Worm (Caenorhabditis elegans) whole organism, L4 larva: Measurements from ENCODE around the gene mcm-3AP.

Source experiments
- F10B5.3 ChIP-seq: sonication (generic microtip); optimal IDR thresholded peaks from 2 replicates; lab custom pipeline; 2016; ENCODE audit warnings: mild to moderate bottlenecking, missing genetic modification characterization, missing compliant biosample characterization
- F44E2.7 ChIP-seq: fragments of 200-800 bp; sonication (Bioruptor generic); IDR thresholded peaks from 2 replicates; pipeline ENCODE4 v2.1.2; 2022; ENCODE audit warnings: missing genetic modification characterization, missing compliant biosample characterization
- T20F7.1 ChIP-seq: fragments of 200-800 bp; sonication (Bioruptor generic); optimal IDR thresholded peaks from 2 replicates; lab custom pipeline; 2018; ENCODE audit warnings: mild to moderate bottlenecking, missing genetic modification characterization, missing compliant biosample characterization
- ZK546.5 ChIP-seq, 2 experiments: sonication (generic microtip); optimal IDR thresholded peaks; 2 replicates each; lab custom pipeline; 2017; ENCODE audit warnings: missing biosample characterization in 2 of 2, missing genetic modification characterization in 2 of 2
- aha-1 ChIP-seq: fragments of 150-350 bp; peaks from one replicate; lab custom pipeline; 2014; ENCODE audit warnings: missing biosample characterization, missing genetic modification characterization
- attf-4 ChIP-seq: sonication (generic microtip); optimal IDR thresholded peaks from 3 replicates; lab custom pipeline; 2017; ENCODE audit warnings: missing biosample characterization, missing genetic modification characterization
- ceh-28 ChIP-seq: fragments of 150-350 bp; optimal IDR thresholded peaks from 2 replicates; lab custom pipeline; 2014; ENCODE audit warnings: missing biosample characterization, missing genetic modification reagents, missing genetic modification characterization
- ceh-44 ChIP-seq: fragments of 200-800 bp; sonication (Bioruptor generic); IDR thresholded peaks from 2 replicates; pipeline ENCODE4 v1.3.6; 2022; ENCODE audit warnings: missing genetic modification reagents, missing genetic modification characterization, missing compliant biosample characterization
- cey-2 ChIP-seq: sonication (generic microtip); optimal IDR thresholded peaks from 3 replicates; lab custom pipeline; 2017; ENCODE audit warnings: missing genetic modification characterization, mild to moderate bottlenecking, missing compliant biosample characterization, antibody characterized with exemption, borderline replicate concordance; ENCODE audit not compliant: insufficient read depth
- ctbp-1 ChIP-seq: fragments of 200-800 bp; sonication (Bioruptor generic); IDR thresholded peaks from 2 replicates; pipeline ENCODE4 v1.3.6; 2022; ENCODE audit warnings: missing genetic modification reagents, missing genetic modification characterization, missing compliant biosample characterization
- daf-16 ChIP-seq, 3 experiments: sonication (generic microtip); optimal IDR thresholded peaks; 2 replicates each; lab custom pipeline; 2016 to 2017; ENCODE audit warnings: missing genetic modification characterization in 3 of 3, missing genetic modification reagents in 3 of 3, mild to moderate bottlenecking in 2 of 3, missing compliant biosample characterization in 2 of 3, missing biosample characterization in 1 of 3, moderate library complexity in 1 of 3
- dpl-1 ChIP-seq: fragments of 150-350 bp; optimal IDR thresholded peaks from 2 replicates; lab custom pipeline; 2014; ENCODE audit warnings: missing biosample characterization, missing genetic modification reagents, missing genetic modification characterization
- dve-1 ChIP-seq: sonication (generic microtip); optimal IDR thresholded peaks from 2 replicates; lab custom pipeline; 2017; ENCODE audit warnings: antibody characterized with exemption, mild to moderate bottlenecking, missing genetic modification characterization, missing compliant biosample characterization; ENCODE audit not compliant: insufficient read depth
- hlh-11 ChIP-seq: fragments of 200-800 bp; sonication (Bioruptor generic); optimal IDR thresholded peaks from 2 replicates; lab custom pipeline; 2018; ENCODE audit warnings: mild to moderate bottlenecking, missing genetic modification characterization, missing compliant biosample characterization
- hlh-30 ChIP-seq: sonication (generic microtip); optimal IDR thresholded peaks from 2 replicates; lab custom pipeline; 2017; ENCODE audit warnings: antibody characterized with exemption, mild to moderate bottlenecking, missing genetic modification characterization, missing compliant biosample characterization; ENCODE audit not compliant: insufficient read depth
- hmg-1.1 ChIP-seq: fragments of 200-800 bp; sonication (Bioruptor generic); IDR thresholded peaks from 2 replicates; pipeline ENCODE4 v1.3.6; 2022; ENCODE audit warnings: missing genetic modification reagents, missing genetic modification characterization, missing compliant biosample characterization
- lim-7 ChIP-seq: fragments of 200-800 bp; sonication (Bioruptor generic); IDR thresholded peaks from 2 replicates; pipeline ENCODE4 v1.3.6; 2022; ENCODE audit warnings: missing genetic modification characterization, missing compliant biosample characterization
- lin-1 ChIP-seq: fragments of 200-800 bp; sonication (Bioruptor generic); IDR thresholded peaks from 2 replicates; pipeline ENCODE4 v1.3.6; 2022; ENCODE audit warnings: missing genetic modification reagents, missing genetic modification characterization, missing compliant biosample characterization
- lin-13 ChIP-seq: fragments of 150-350 bp; optimal IDR thresholded peaks from 2 replicates; lab custom pipeline; 2014; ENCODE audit warnings: missing biosample characterization, missing genetic modification reagents, missing genetic modification characterization
- lin-39 ChIP-seq: fragments of 150-350 bp; optimal IDR thresholded peaks from 2 replicates; lab custom pipeline; 2014; ENCODE audit warnings: missing biosample characterization, missing genetic modification reagents, missing genetic modification characterization
- lsy-2 ChIP-seq, 2 experiments: fragments of 150-350 bp in 1 of 2; sonication (generic microtip) in 1 of 2; optimal IDR thresholded peaks; 2 replicates each; lab custom pipeline; 2014 to 2017; ENCODE audit warnings: missing biosample characterization in 2 of 2, missing genetic modification characterization in 2 of 2
- madf-5 ChIP-seq, 2 experiments: fragments of 200-800 bp; sonication (Bioruptor generic); IDR thresholded peaks; 2 replicates each; pipeline ENCODE4 v1.3.6; 2022; ENCODE audit warnings: missing compliant biosample characterization in 2 of 2, missing genetic modification characterization in 2 of 2
- mdl-1 ChIP-seq, 2 experiments: fragments of 150-350 bp in 1 of 2; sonication (generic microtip) in 1 of 2; optimal IDR thresholded peaks; 2 replicates each; lab custom pipeline; 2014 to 2017; ENCODE audit warnings: missing biosample characterization in 2 of 2, missing genetic modification characterization in 2 of 2
- mep-1 ChIP-seq: fragments of 150-350 bp; sonication (generic microtip); optimal IDR thresholded peaks from 3 replicates; lab custom pipeline; 2014; ENCODE audit warnings: missing biosample characterization, missing genetic modification characterization
- mes-2 ChIP-seq: sonication (generic microtip); optimal IDR thresholded peaks from 2 replicates; lab custom pipeline; 2016; ENCODE audit warnings: missing genotype, mild to moderate bottlenecking, missing genetic modification characterization, missing compliant biosample characterization; ENCODE audit not compliant: poor library complexity, severe bottlenecking
- mxl-3 ChIP-seq: fragments of 200-800 bp; sonication (Bioruptor generic); optimal IDR thresholded peaks from 2 replicates; lab custom pipeline; 2018; ENCODE audit warnings: mild to moderate bottlenecking, missing genetic modification characterization, missing compliant biosample characterization
- nhr-10 ChIP-seq: fragments of 150-350 bp; optimal IDR thresholded peaks from 2 replicates; lab custom pipeline; 2014; ENCODE audit warnings: missing biosample characterization, missing genetic modification characterization
- nhr-42 ChIP-seq: fragments of 200-800 bp; sonication (Bioruptor generic); IDR thresholded peaks from 2 replicates; pipeline ENCODE4 v1.3.6; 2022; ENCODE audit warnings: missing genetic modification characterization, missing compliant biosample characterization
- nhr-6 ChIP-seq: fragments of 150-350 bp; optimal IDR thresholded peaks from 2 replicates; lab custom pipeline; 2014; ENCODE audit warnings: missing biosample characterization, missing genetic modification characterization
- pha-4 ChIP-seq, 2 experiments: fragments of 150-350 bp in 1 of 2; fragments of 200-800 bp in 1 of 2; sonication (Bioruptor generic) in 1 of 2; IDR thresholded peaks in 1 of 2; optimal IDR thresholded peaks in 1 of 2; 2 replicates each; pipeline versions ENCODE4 v1.3.6 to Lab custom; 2014 to 2022; ENCODE audit warnings: missing genetic modification characterization in 2 of 2, missing genetic modification reagents in 2 of 2, missing biosample characterization in 1 of 2, missing compliant biosample characterization in 1 of 2
- rbr-2 ChIP-seq: sonication (generic microtip); optimal IDR thresholded peaks from 2 replicates; lab custom pipeline; 2016; ENCODE audit warnings: missing genotype, missing genetic modification characterization, missing compliant biosample characterization
- saeg-2 ChIP-seq: fragments of 200-800 bp; sonication (Bioruptor generic); IDR thresholded peaks from 2 replicates; pipeline ENCODE4 v1.3.6; 2022; ENCODE audit warnings: missing genetic modification reagents, missing genetic modification characterization, missing compliant biosample characterization
- set-16 ChIP-seq: fragments of 200-800 bp; sonication (Bioruptor generic); IDR thresholded peaks from 2 replicates; pipeline ENCODE4 v1.3.6; 2022; ENCODE audit warnings: missing genetic modification reagents, missing genetic modification characterization, missing compliant biosample characterization
- spr-1 ChIP-seq: sonication (generic microtip); optimal IDR thresholded peaks from 2 replicates; lab custom pipeline; 2016; ENCODE audit warnings: mild to moderate bottlenecking, missing genetic modification characterization, missing compliant biosample characterization
- tra-1 ChIP-seq: fragments of 200-800 bp; sonication (Bioruptor generic); IDR thresholded peaks from 2 replicates; pipeline ENCODE4 v1.3.6; 2022; ENCODE audit warnings: missing genetic modification reagents, missing genetic modification characterization, missing compliant biosample characterization
- unc-39 ChIP-seq: sonication (generic microtip); optimal IDR thresholded peaks from 2 replicates; lab custom pipeline; 2017; ENCODE audit warnings: missing biosample characterization, missing genetic modification characterization
- unc-62 ChIP-seq, 3 experiments: fragments of 150-350 bp in 1 of 3; sonication (generic microtip); optimal IDR thresholded peaks in 2 of 3; peaks in 1 of 3; 1 replicate in 1 of 3; 2 replicates in 2 of 3; lab custom pipeline; 2014 to 2017; ENCODE audit warnings: missing biosample characterization in 3 of 3, missing genetic modification characterization in 3 of 3, missing genetic modification reagents in 3 of 3, missing genotype in 1 of 3
- vab-7 ChIP-seq: fragments of 200-800 bp; sonication (Bioruptor generic); IDR thresholded peaks from 2 replicates; pipeline ENCODE4 v1.3.6; 2022; ENCODE audit warnings: missing genetic modification reagents, missing genetic modification characterization, missing compliant biosample characterization
- zfp-2 ChIP-seq: sonication (generic microtip); optimal IDR thresholded peaks from 2 replicates; lab custom pipeline; 2016; ENCODE audit warnings: mild to moderate bottlenecking, missing genetic modification characterization, missing compliant biosample characterization
- zfp-3 ChIP-seq: fragments of 200-800 bp; sonication (Bioruptor generic); conservative IDR thresholded peaks from 2 replicates; pipeline ENCODE4 v1.3.6; 2022; ENCODE audit warnings: missing genetic modification reagents, missing genetic modification characterization, missing compliant biosample characterization

The mcm-3AP gene

ce11 chrIV:7979588-7979987 lies 31.1 kb downstream of the mcm-3AP start, which contains the start of gene unc-24:
Gene unc-24, plus strand, starts transcription at chrIV:7979870.
- no peak for TF ChIP-seq nhr-10
- TF ChIP-seq lin-1 (GFP tag; lab: Robert Waterston, UW) = no peak
- no peak for TF ChIP-seq F10B5.3 (tag; lab: Kevin White, UChicago)
- no peak for TF ChIP-seq nhr-42
- TF ChIP-seq unc-62 (GFP tag; optimal IDR thresholded peaks at IDR 0.05 in 1 of 2; lab: Kevin White, UChicago) = peak in 1 of 2 experiments; percentile 45
- no peak for TF ChIP-seq unc-62 (tag; optimal IDR thresholded peaks at IDR 0.05; lab: Kevin White, UChicago)
- TF ChIP-seq aha-1 = peak; percentile 87
- peak in 1 of 2 experiments; percentile 3 for TF ChIP-seq mdl-1 (tag; optimal IDR thresholded peaks at IDR 0.05; lab: Kevin White, UChicago)
- TF ChIP-seq ctbp-1 (GFP tag; lab: Robert Waterston, UW) = no peak

DNA sequence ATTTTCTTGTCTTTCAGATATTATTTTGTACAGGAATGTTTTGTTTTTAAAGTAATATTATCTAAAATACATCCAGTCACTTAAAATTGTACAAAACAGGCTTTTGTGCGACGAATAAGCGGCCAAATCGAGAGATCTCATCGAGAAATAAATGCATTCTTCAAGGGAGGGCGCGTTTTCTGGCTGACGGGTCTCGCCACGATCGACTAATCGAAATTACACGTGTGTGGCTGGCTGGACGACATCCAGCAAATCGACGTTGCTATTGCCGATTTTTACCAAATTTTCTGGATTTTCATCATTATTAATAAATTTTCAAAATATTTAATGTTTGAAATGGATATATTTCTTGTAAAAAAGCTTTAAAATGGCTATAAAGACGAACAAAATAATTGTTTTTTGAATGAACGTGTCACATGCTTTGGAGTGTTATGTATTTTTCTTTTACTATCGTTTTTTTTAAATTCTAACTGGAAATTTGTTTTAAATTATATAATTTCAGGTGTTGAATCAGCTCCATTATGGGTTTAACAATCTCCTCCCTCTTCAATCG lies 33.6 kb downstream of the mcm-3AP start, which contains the start of gene arf-5:
TSS of gene arf-5 (plus strand) at position 503 of the 553 bp plus-strand sequence.
- TF ChIP-seq lin-39 (tag; lab: Kevin White, UChicago) = no peak
- peak in 1 of 2 experiments; percentile 61 for TF ChIP-seq lsy-2 (tag; optimal IDR thresholded peaks at IDR 0.05; lab: Kevin White, UChicago)
- TF ChIP-seq nhr-6 (tag; lab: Kevin White, UChicago) = peak; percentile 2
- peak; percentile 42 for TF ChIP-seq dpl-1 (GFP tag; lab: Kevin White, UChicago)
- TF ChIP-seq hlh-11 (tag; lab: Kevin White, UChicago) = peak; percentile 31
- peak; percentile 40 for TF ChIP-seq dve-1 (tag; lab: Kevin White, UChicago)
- no peak for TF ChIP-seq zfp-2 (tag; lab: Kevin White, UChicago)
- TF ChIP-seq mxl-3 (GFP tag; lab: Kevin White, UChicago) = peak; percentile 85
- TF ChIP-seq cey-2 (tag; lab: Kevin White, UChicago) = no peak
- peak; percentile 33 for TF ChIP-seq T20F7.1 (GFP tag; lab: Kevin White, UChicago)
- TF ChIP-seq rbr-2 (tag; lab: Kevin White, UChicago) = peak; percentile 33
- no peak for TF ChIP-seq daf-16 (GFP tag; optimal IDR thresholded peaks at IDR 0.05; lab: Kevin White, UChicago)
- peak; percentile 17 for TF ChIP-seq daf-16 (tag; optimal IDR thresholded peaks at IDR 0.05; lab: Kevin White, UChicago)
- 0 out of 2 replicates have a peak, but pooled peaks have one; percentile 7 for TF ChIP-seq hmg-1.1
- TF ChIP-seq F44E2.7 (GFP tag; lab: Robert Waterston, UW) = no peak
- peak; percentile 53 for TF ChIP-seq mep-1 (tag; lab: Kevin White, UChicago)
- no peak for TF ChIP-seq mes-2 (tag; lab: Kevin White, UChicago)
- TF ChIP-seq pha-4 (GFP tag; IDR thresholded peaks at IDR 0.05; lab: Robert Waterston, UW) = no peak
- TF ChIP-seq pha-4 (tag; optimal IDR thresholded peaks at IDR 0.05; lab: Kevin White, UChicago) = no peak
- no peak for TF ChIP-seq unc-39 (tag; lab: Kevin White, UChicago)
- peak in 1 of 2 experiments; percentile 82 for TF ChIP-seq mdl-1 (tag; optimal IDR thresholded peaks at IDR 0.05; lab: Kevin White, UChicago)
- no peak for TF ChIP-seq zfp-3
- TF ChIP-seq hlh-30 (tag; lab: Kevin White, UChicago) = peak; percentile 64

DNA sequence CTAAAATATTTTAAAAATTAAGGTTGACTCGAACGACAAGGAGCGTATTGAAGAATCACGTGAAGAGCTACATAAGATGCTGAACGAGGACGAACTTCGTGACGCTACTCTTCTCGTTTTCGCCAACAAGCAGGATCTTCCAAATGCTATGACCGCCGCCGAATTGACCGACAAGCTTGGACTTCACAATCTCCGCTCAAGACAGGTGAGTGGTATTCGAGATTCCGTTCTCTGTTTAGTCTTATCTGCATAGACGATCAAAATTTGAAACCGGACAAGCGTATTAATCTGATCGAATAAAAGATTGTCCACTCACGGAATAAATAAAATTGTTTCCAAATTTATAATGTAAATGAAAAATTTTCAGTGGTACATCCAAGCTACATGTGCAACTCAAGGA lies 34.5 kb downstream of the mcm-3AP start:
- TF ChIP-seq set-16 (GFP tag; lab: Robert Waterston, UW) (no peak), aha-1 (no peak), lsy-2 (tag; optimal IDR thresholded peaks at IDR 0.05; lab: Kevin White, UChicago) (no peak), vab-7 (GFP tag; lab: Robert Waterston, UW) (no peak), hlh-11 (tag; lab: Kevin White, UChicago) (no peak), ceh-28 (tag; lab: Kevin White, UChicago) (no peak), lin-13 (GFP tag; lab: Kevin White, UChicago) (no peak), ZK546.5 (tag; optimal IDR thresholded peaks at IDR 0.05; lab: Kevin White, UChicago) (no peak), tra-1 (GFP tag; lab: Robert Waterston, UW) (no peak), saeg-2 (GFP tag; lab: Robert Waterston, UW) (no peak), daf-16 (GFP tag; optimal IDR thresholded peaks at IDR 0.05; lab: Kevin White, UChicago) (no peak), daf-16 (tag; optimal IDR thresholded peaks at IDR 0.05; lab: Kevin White, UChicago) (no peak), cey-2 (tag; lab: Kevin White, UChicago) (no peak), lin-1 (GFP tag; lab: Robert Waterston, UW) (no peak), nhr-42 (no peak), lim-7 (GFP tag; lab: Robert Waterston, UW) (no peak), spr-1 (tag; lab: Kevin White, UChicago) (no peak), ceh-44 (GFP tag; lab: Robert Waterston, UW) (no peak), attf-4 (tag; lab: Kevin White, UChicago) (no peak), dve-1 (tag; lab: Kevin White, UChicago) (no peak), madf-5 (GFP tag; IDR thresholded peaks at IDR 0.05; lab: Robert Waterston, UW) (no peak)
